Worm (Caenorhabditis elegans) whole organism, L4 larva: ENCODE data around the gene T23F11.11.

ENCODE experiments used
- F49E8.2 ChIP-seq: sonication (generic microtip); optimal IDR thresholded peaks from 2 replicates; lab custom pipeline; 2016; ENCODE audit warnings: missing compliant biosample characterization, mild to moderate bottlenecking, missing genetic modification characterization, borderline replicate concordance
- T20F7.1 ChIP-seq: fragments of 200-800 bp; sonication (Bioruptor generic); optimal IDR thresholded peaks from 2 replicates; lab custom pipeline; 2018; ENCODE audit warnings: mild to moderate bottlenecking, missing genetic modification characterization, missing compliant biosample characterization
- Y75B8A.6 ChIP-seq: fragments of 200-800 bp; sonication (Bioruptor generic); IDR thresholded peaks from 2 replicates; pipeline ENCODE4 v1.3.6; 2022; ENCODE audit warnings: missing genetic modification reagents, missing genetic modification characterization, missing compliant biosample characterization
- ZK546.5 ChIP-seq, 2 experiments: sonication (generic microtip); optimal IDR thresholded peaks; 2 replicates each; lab custom pipeline; 2017; ENCODE audit warnings: missing biosample characterization in 2 of 2, missing genetic modification characterization in 2 of 2
- arid-1 ChIP-seq: fragments of 200-800 bp; sonication (Bioruptor generic); conservative IDR thresholded peaks from 2 replicates; pipeline ENCODE4 v1.3.6; 2022; ENCODE audit warnings: missing genetic modification reagents, missing genetic modification characterization, missing compliant biosample characterization
- ceh-20 ChIP-seq: fragments of 200-800 bp; sonication (Bioruptor generic); IDR thresholded peaks from 2 replicates; pipeline ENCODE4 v1.3.6; 2022; ENCODE audit warnings: missing genetic modification reagents, missing genetic modification characterization, missing compliant biosample characterization
- ceh-62 ChIP-seq: sonication (generic microtip); optimal IDR thresholded peaks from 2 replicates; lab custom pipeline; 2017; ENCODE audit warnings: missing biosample characterization, missing genetic modification characterization
- ceh-82 ChIP-seq: sonication (generic microtip); optimal IDR thresholded peaks from 2 replicates; lab custom pipeline; 2017; ENCODE audit warnings: missing biosample characterization, missing genetic modification characterization
- cey-2 ChIP-seq: sonication (generic microtip); optimal IDR thresholded peaks from 3 replicates; lab custom pipeline; 2017; ENCODE audit warnings: missing genetic modification characterization, mild to moderate bottlenecking, missing compliant biosample characterization, antibody characterized with exemption, borderline replicate concordance; ENCODE audit not compliant: insufficient read depth
- daf-12 ChIP-seq: fragments of 150-350 bp; optimal IDR thresholded peaks from 2 replicates; lab custom pipeline; 2014; ENCODE audit warnings: missing biosample characterization, missing genetic modification reagents, missing genetic modification characterization
- daf-16 ChIP-seq, 3 experiments: sonication (generic microtip); optimal IDR thresholded peaks; 2 replicates each; lab custom pipeline; 2016 to 2017; ENCODE audit warnings: missing genetic modification characterization in 3 of 3, missing genetic modification reagents in 3 of 3, mild to moderate bottlenecking in 2 of 3, missing compliant biosample characterization in 2 of 3, missing biosample characterization in 1 of 3, moderate library complexity in 1 of 3
- dmd-9 ChIP-seq: fragments of 200-800 bp; sonication (Bioruptor generic); IDR thresholded peaks from 2 replicates; pipeline ENCODE4 v1.3.6; 2022; ENCODE audit warnings: missing genetic modification reagents, missing genetic modification characterization, missing compliant biosample characterization
- duxl-1 ChIP-seq: sonication (generic microtip); optimal IDR thresholded peaks from 2 replicates; lab custom pipeline; 2016; ENCODE audit warnings: mild to moderate bottlenecking, missing genetic modification characterization, moderate library complexity, missing compliant biosample characterization; ENCODE audit not compliant: poor library complexity
- fkh-10 ChIP-seq: fragments of 150-350 bp; optimal IDR thresholded peaks from 2 replicates; lab custom pipeline; 2014; ENCODE audit warnings: missing biosample characterization, missing genetic modification reagents, missing genetic modification characterization
- hlh-30 ChIP-seq: sonication (generic microtip); optimal IDR thresholded peaks from 2 replicates; lab custom pipeline; 2017; ENCODE audit warnings: antibody characterized with exemption, mild to moderate bottlenecking, missing genetic modification characterization, missing compliant biosample characterization; ENCODE audit not compliant: insufficient read depth
- lim-7 ChIP-seq: fragments of 200-800 bp; sonication (Bioruptor generic); IDR thresholded peaks from 2 replicates; pipeline ENCODE4 v1.3.6; 2022; ENCODE audit warnings: missing genetic modification characterization, missing compliant biosample characterization
- lin-1 ChIP-seq: fragments of 200-800 bp; sonication (Bioruptor generic); IDR thresholded peaks from 2 replicates; pipeline ENCODE4 v1.3.6; 2022; ENCODE audit warnings: missing genetic modification reagents, missing genetic modification characterization, missing compliant biosample characterization
- lin-38 ChIP-seq: fragments of 200-800 bp; sonication (Bioruptor generic); IDR thresholded peaks from 2 replicates; pipeline ENCODE4 v1.3.6; 2022; ENCODE audit warnings: missing genetic modification reagents, missing genetic modification characterization, missing compliant biosample characterization
- lsy-2 ChIP-seq, 2 experiments: fragments of 150-350 bp in 1 of 2; sonication (generic microtip) in 1 of 2; optimal IDR thresholded peaks; 2 replicates each; lab custom pipeline; 2014 to 2017; ENCODE audit warnings: missing biosample characterization in 2 of 2, missing genetic modification characterization in 2 of 2
- madf-5 ChIP-seq, 2 experiments: fragments of 200-800 bp; sonication (Bioruptor generic); IDR thresholded peaks; 2 replicates each; pipeline ENCODE4 v1.3.6; 2022; ENCODE audit warnings: missing compliant biosample characterization in 2 of 2, missing genetic modification characterization in 2 of 2
- mdl-1 ChIP-seq, 2 experiments: fragments of 150-350 bp in 1 of 2; sonication (generic microtip) in 1 of 2; optimal IDR thresholded peaks; 2 replicates each; lab custom pipeline; 2014 to 2017; ENCODE audit warnings: missing biosample characterization in 2 of 2, missing genetic modification characterization in 2 of 2
- mdt-29 ChIP-seq: fragments of 200-800 bp; sonication (Bioruptor generic); IDR thresholded peaks from 2 replicates; pipeline ENCODE4 v1.3.6; 2022; ENCODE audit warnings: missing genetic modification reagents, missing genetic modification characterization, missing compliant biosample characterization
- mep-1 ChIP-seq: fragments of 150-350 bp; sonication (generic microtip); optimal IDR thresholded peaks from 3 replicates; lab custom pipeline; 2014; ENCODE audit warnings: missing biosample characterization, missing genetic modification characterization
- mes-2 ChIP-seq: sonication (generic microtip); optimal IDR thresholded peaks from 2 replicates; lab custom pipeline; 2016; ENCODE audit warnings: missing genotype, mild to moderate bottlenecking, missing genetic modification characterization, missing compliant biosample characterization; ENCODE audit not compliant: poor library complexity, severe bottlenecking
- mxl-2 ChIP-seq: fragments of 200-800 bp; sonication (Bioruptor generic); conservative IDR thresholded peaks from 2 replicates; pipeline ENCODE4 v1.3.6; 2022; ENCODE audit warnings: missing genetic modification reagents, missing genetic modification characterization, missing compliant biosample characterization
- nhr-10 ChIP-seq: fragments of 150-350 bp; optimal IDR thresholded peaks from 2 replicates; lab custom pipeline; 2014; ENCODE audit warnings: missing biosample characterization, missing genetic modification characterization
- nhr-102 ChIP-seq: sonication (generic microtip); optimal IDR thresholded peaks from 2 replicates; lab custom pipeline; 2016; ENCODE audit warnings: mild to moderate bottlenecking, missing genetic modification characterization, moderate library complexity, missing compliant biosample characterization
- nhr-11 ChIP-seq: fragments of 150-350 bp; optimal IDR thresholded peaks from 2 replicates; lab custom pipeline; 2014; ENCODE audit warnings: missing biosample characterization, missing genetic modification characterization
- nhr-111 ChIP-seq: fragments of 200-800 bp; sonication (Bioruptor generic); optimal IDR thresholded peaks from 2 replicates; lab custom pipeline; 2018; ENCODE audit warnings: mild to moderate bottlenecking, missing genetic modification characterization, missing compliant biosample characterization
- nhr-25 ChIP-seq: sonication (generic microtip); optimal IDR thresholded peaks from 2 replicates; lab custom pipeline; 2017; ENCODE audit warnings: missing genetic modification characterization, mild to moderate bottlenecking, missing compliant biosample characterization, antibody characterized with exemption, moderate library complexity, borderline replicate concordance; ENCODE audit not compliant: insufficient read depth
- nhr-42 ChIP-seq: fragments of 200-800 bp; sonication (Bioruptor generic); IDR thresholded peaks from 2 replicates; pipeline ENCODE4 v1.3.6; 2022; ENCODE audit warnings: missing genetic modification characterization, missing compliant biosample characterization
- nhr-48 ChIP-seq: sonication (generic microtip); optimal IDR thresholded peaks from 2 replicates; lab custom pipeline; 2016; ENCODE audit warnings: mild to moderate bottlenecking, missing genetic modification characterization, missing compliant biosample characterization
- nhr-76 ChIP-seq: fragments of 150-350 bp; optimal IDR thresholded peaks from 2 replicates; lab custom pipeline; 2014; ENCODE audit warnings: missing biosample characterization, missing genetic modification characterization
- php-3 ChIP-seq: fragments of 200-800 bp; sonication (Bioruptor generic); IDR thresholded peaks from 2 replicates; pipeline ENCODE4 v1.3.6; 2022; ENCODE audit warnings: missing genetic modification reagents, missing genetic modification characterization, missing compliant biosample characterization
- pqm-1 ChIP-seq: sonication (generic microtip); optimal IDR thresholded peaks from 2 replicates; lab custom pipeline; 2017; ENCODE audit warnings: missing biosample characterization, missing genetic modification characterization
- saeg-2 ChIP-seq: fragments of 200-800 bp; sonication (Bioruptor generic); IDR thresholded peaks from 2 replicates; pipeline ENCODE4 v1.3.6; 2022; ENCODE audit warnings: missing genetic modification reagents, missing genetic modification characterization, missing compliant biosample characterization
- spr-1 ChIP-seq: sonication (generic microtip); optimal IDR thresholded peaks from 2 replicates; lab custom pipeline; 2016; ENCODE audit warnings: mild to moderate bottlenecking, missing genetic modification characterization, missing compliant biosample characterization
- tra-1 ChIP-seq: fragments of 200-800 bp; sonication (Bioruptor generic); IDR thresholded peaks from 2 replicates; pipeline ENCODE4 v1.3.6; 2022; ENCODE audit warnings: missing genetic modification reagents, missing genetic modification characterization, missing compliant biosample characterization
- unc-39 ChIP-seq: sonication (generic microtip); optimal IDR thresholded peaks from 2 replicates; lab custom pipeline; 2017; ENCODE audit warnings: missing biosample characterization, missing genetic modification characterization
- unc-62 ChIP-seq, 3 experiments: fragments of 150-350 bp in 1 of 3; sonication (generic microtip); optimal IDR thresholded peaks in 2 of 3; peaks in 1 of 3; 1 replicate in 1 of 3; 2 replicates in 2 of 3; lab custom pipeline; 2014 to 2017; ENCODE audit warnings: missing biosample characterization in 3 of 3, missing genetic modification characterization in 3 of 3, missing genetic modification reagents in 3 of 3, missing genotype in 1 of 3
- zfp-2 ChIP-seq: sonication (generic microtip); optimal IDR thresholded peaks from 2 replicates; lab custom pipeline; 2016; ENCODE audit warnings: mild to moderate bottlenecking, missing genetic modification characterization, missing compliant biosample characterization
- zfp-3 ChIP-seq: fragments of 200-800 bp; sonication (Bioruptor generic); conservative IDR thresholded peaks from 2 replicates; pipeline ENCODE4 v1.3.6; 2022; ENCODE audit warnings: missing genetic modification reagents, missing genetic modification characterization, missing compliant biosample characterization
- zip-2 ChIP-seq: fragments of 150-350 bp; optimal IDR thresholded peaks from 2 replicates; lab custom pipeline; 2014; ENCODE audit warnings: missing biosample characterization, missing genetic modification characterization

Gene T23F11.11

DNA sequence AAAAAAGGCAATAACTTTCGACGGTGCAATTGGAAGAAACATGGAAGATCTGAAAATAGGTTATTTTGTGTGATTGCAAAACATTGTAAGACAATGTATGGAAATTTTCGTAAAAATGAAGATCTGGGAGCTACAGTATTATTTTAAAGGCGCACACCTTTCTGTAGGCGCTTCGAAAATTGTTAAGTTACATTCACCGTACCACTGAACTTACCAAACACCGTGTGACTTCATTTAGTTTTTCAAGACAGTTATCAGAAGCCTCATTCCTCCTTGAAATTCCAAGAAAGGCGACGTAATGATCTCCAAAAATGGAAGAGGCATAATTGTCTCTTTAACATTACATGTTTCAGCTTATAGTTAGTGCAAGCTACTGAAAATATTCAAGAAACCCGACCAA is 17.5 kb downstream of the T23F11.11 start:
- TF ChIP-seq mdt-29 (GFP tag; lab: Robert Waterston, UW) (no peak), daf-16 (GFP tag; optimal IDR thresholded peaks at IDR 0.05; lab: Kevin White, UChicago) (peak in 1 of 2 experiments; percentile 44), daf-16 (tag; optimal IDR thresholded peaks at IDR 0.05; lab: Kevin White, UChicago) (no peak), nhr-102 (tag; lab: Kevin White, UChicago) (peak; percentile 49), ZK546.5 (tag; optimal IDR thresholded peaks at IDR 0.05; lab: Kevin White, UChicago) (no peak), lin-38 (GFP tag; lab: Robert Waterston, UW) (peak; percentile 44), ceh-62 (no peak), mdl-1 (tag; optimal IDR thresholded peaks at IDR 0.05; lab: Kevin White, UChicago) (no peak), arid-1 (peak; percentile 11; the same call in 1 of the 2 replicates), pqm-1 (no peak), mxl-2 (GFP tag; lab: Robert Waterston, UW) (no peak), nhr-25 (tag; lab: Kevin White, UChicago) (peak; percentile 25), ceh-82 (tag; lab: Kevin White, UChicago) (no peak), spr-1 (no peak), nhr-48 (tag; lab: Kevin White, UChicago) (no peak), nhr-10 (tag; lab: Kevin White, UChicago) (no peak), php-3 (GFP tag; lab: Robert Waterston, UW) (peak; percentile 34; the same call in 1 of the 2 replicates), duxl-1 (tag; lab: Kevin White, UChicago) (peak; percentile 71), zip-2 (no peak), nhr-42 (GFP tag; lab: Robert Waterston, UW) (0 out of 2 replicates have a peak, but pooled peaks have one; percentile 7), madf-5 (GFP tag; IDR thresholded peaks at IDR 0.05; lab: Robert Waterston, UW) (peak in 1 of 2 experiments; percentile 54; a peak in 1 of 4 replicates), lim-7 (GFP tag; lab: Robert Waterston, UW) (0 out of 2 replicates have a peak, but pooled peaks have one; percentile 17), zfp-3 (GFP tag; lab: Robert Waterston, UW) (peak; percentile 70; the same call in 1 of the 2 replicates), Y75B8A.6 (GFP tag; lab: Robert Waterston, UW) (no peak), unc-39 (tag; lab: Kevin White, UChicago) (no peak)
- TF ChIP-seq, all 104 proteins: peak for 11

DNA sequence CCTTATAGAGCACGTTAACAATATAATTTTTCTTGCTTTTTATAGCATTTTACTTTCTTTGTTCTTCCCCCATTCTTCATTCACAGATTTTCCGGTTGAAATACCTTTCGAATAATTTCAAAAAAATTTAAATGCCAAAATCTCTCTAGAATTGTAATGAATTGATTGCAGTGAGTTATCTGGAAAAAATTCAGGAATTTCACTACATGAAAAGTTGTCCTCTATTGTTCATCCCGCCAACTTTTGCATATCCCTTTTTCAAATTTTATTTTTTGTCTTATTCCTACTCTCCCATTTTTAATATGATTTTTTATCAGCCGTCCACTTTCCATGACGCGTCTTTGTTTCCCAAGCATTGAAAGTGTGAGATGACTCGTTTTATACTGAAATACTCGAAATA is 18.0 kb downstream of the T23F11.11 start:
- TF ChIP-seq arid-1 (no peak), madf-5 (GFP tag; IDR thresholded peaks at IDR 0.05; lab: Robert Waterston, UW) (peak in 1 of 2 experiments; percentile 6; a peak in 1 of 4 replicates), ceh-20 (GFP tag; lab: Robert Waterston, UW) (no peak), daf-12 (tag; lab: Kevin White, UChicago) (no peak), fkh-10 (no peak), mes-2 (peak; percentile 17), zfp-3 (GFP tag; lab: Robert Waterston, UW) (no peak), mep-1 (peak; percentile 41), cey-2 (tag; lab: Kevin White, UChicago) (no peak), nhr-76 (no peak), nhr-11 (tag; lab: Kevin White, UChicago) (no peak), nhr-111 (peak; percentile 35), unc-62 (GFP tag; optimal IDR thresholded peaks at IDR 0.05 in 1 of 2; lab: Kevin White, UChicago) (peak in 1 of 2 experiments; percentile 50), unc-62 (tag; optimal IDR thresholded peaks at IDR 0.05; lab: Kevin White, UChicago) (no peak), saeg-2 (GFP tag; lab: Robert Waterston, UW) (no peak)
- TF ChIP-seq, all 104 proteins: peak for 5

DNA sequence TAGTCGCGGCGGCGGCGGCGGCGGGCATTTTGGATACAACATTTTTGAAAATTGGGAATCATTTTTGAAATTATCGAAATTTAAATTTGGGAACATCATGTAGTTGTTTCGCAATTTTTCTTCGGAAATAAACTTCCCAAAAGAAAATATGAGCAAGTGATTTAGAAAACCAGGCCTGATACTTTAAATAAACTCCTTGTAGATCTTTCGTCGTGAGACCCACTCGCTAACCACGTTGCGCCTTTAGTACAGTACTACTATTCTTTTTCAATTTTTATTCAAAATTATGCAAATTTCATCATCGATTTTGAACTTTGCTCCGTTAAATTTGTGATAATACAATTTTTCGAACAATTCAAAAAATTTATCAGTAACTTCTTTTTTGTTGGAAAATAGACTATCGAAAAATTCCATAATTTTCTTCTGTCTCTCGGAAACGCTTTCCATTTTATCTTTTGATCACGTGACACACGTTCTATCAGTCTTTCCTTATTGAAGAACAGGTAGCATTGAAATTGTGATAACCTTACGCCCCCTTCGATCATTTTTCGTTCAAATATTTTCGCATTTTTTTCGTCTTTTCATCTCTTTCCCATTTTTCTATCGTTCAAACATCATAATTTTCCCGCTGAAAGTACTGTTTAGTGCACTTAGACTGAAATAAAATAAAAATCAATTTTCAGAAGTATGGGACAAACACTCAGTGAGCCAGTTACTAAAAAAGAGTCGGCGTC is 21.4 kb downstream of the T23F11.11 start, which contains the start of gene ppm-2:
TSS of gene ppm-2 (plus strand) at position 684 of the 734 bp plus-strand sequence.
- TF ChIP-seq zfp-2 (tag; lab: Kevin White, UChicago) (no peak), mdl-1 (tag; optimal IDR thresholded peaks at IDR 0.05; lab: Kevin White, UChicago) (peak in 1 of 2 experiments; percentile 10), lin-38 (GFP tag; lab: Robert Waterston, UW) (peak; percentile 22; the same call in 1 of the 2 replicates), lsy-2 (tag; optimal IDR thresholded peaks at IDR 0.05; lab: Kevin White, UChicago) (peak in 1 of 2 experiments; percentile 47), tra-1 (GFP tag; lab: Robert Waterston, UW) (0 out of 2 replicates have a peak, but pooled peaks have one; percentile 9), hlh-30 (peak; percentile 73), mep-1 (peak; percentile 13), zfp-3 (GFP tag; lab: Robert Waterston, UW) (0 out of 2 replicates have a peak, but pooled peaks have one; percentile 45), lin-1 (GFP tag; lab: Robert Waterston, UW) (0 out of 2 replicates have a peak, but pooled peaks have one; percentile 38), F49E8.2 (tag; lab: Kevin White, UChicago) (no peak), dmd-9 (GFP tag; lab: Robert Waterston, UW) (0 out of 2 replicates have a peak, but pooled peaks have one; percentile 4), T20F7.1 (no peak), daf-16 (GFP tag; optimal IDR thresholded peaks at IDR 0.05; lab: Kevin White, UChicago) (no peak), daf-16 (tag; optimal IDR thresholded peaks at IDR 0.05; lab: Kevin White, UChicago) (peak; percentile 43), cey-2 (tag; lab: Kevin White, UChicago) (no peak)
